Fruit fly (Drosophila melanogaster): ENCODE results near the gene CG7102.

dm6 chr2L:7840152-7840551 lies 47.2 kb downstream of the CG7102 start, which contains the start of gene CG14537:
- TF ChIP-seq h (optimal IDR thresholded peaks at IDR 0.05) (no peak), Myc (optimal IDR thresholded peaks at IDR 0.05) (no peak), Sin3A (optimal IDR thresholded peaks at IDR 0.05) (no peak)
